Worm (Caenorhabditis elegans) whole organism, young adult: ENCODE results near the gene nhr-152.
A peak's percentile ranks its signal among the peaks of the same experiment; 100 is the strongest.

ENCODE experiments used
- B0261.1 ChIP-seq: sonication (generic microtip); optimal IDR thresholded peaks from 2 replicates; lab custom pipeline; 2016; ENCODE audit warnings: mild to moderate bottlenecking, missing genetic modification characterization, moderate library complexity, missing compliant biosample characterization
- F52B5.7 ChIP-seq: sonication (generic microtip); optimal IDR thresholded peaks from 2 replicates; lab custom pipeline; 2016; ENCODE audit warnings: mild to moderate bottlenecking, missing genetic modification characterization, missing compliant biosample characterization
- K11D2.4 ChIP-seq: fragments of 200-800 bp; sonication (Bioruptor generic); IDR thresholded peaks from 2 replicates; pipeline ENCODE4 v1.3.6; 2022; ENCODE audit warnings: missing genetic modification reagents, missing genetic modification characterization, missing compliant biosample characterization
- K12H6.12 ChIP-seq: fragments of 200-800 bp; sonication (Bioruptor generic); optimal IDR thresholded peaks from 2 replicates; lab custom pipeline; 2018; ENCODE audit warnings: mild to moderate bottlenecking, missing genetic modification characterization, missing compliant biosample characterization
- Y53F4B.3 ChIP-seq: fragments of 200-800 bp; sonication (Bioruptor generic); IDR thresholded peaks from 2 replicates; pipeline ENCODE4 v1.3.6; 2022; ENCODE audit warnings: missing genetic modification reagents, missing genetic modification characterization, missing compliant biosample characterization
- Y67H2A.10 ChIP-seq: fragments of 200-800 bp; sonication (Bioruptor generic); conservative IDR thresholded peaks from 2 replicates; pipeline ENCODE4 v1.3.6; 2022; ENCODE audit warnings: missing genetic modification reagents, missing genetic modification characterization, missing compliant biosample characterization
- Y79H2A.3 ChIP-seq: fragments of 200-800 bp; sonication (Bioruptor generic); conservative IDR thresholded peaks from 2 replicates; pipeline ENCODE4 v1.3.6; 2022; ENCODE audit warnings: missing genetic modification reagents, missing genetic modification characterization, missing compliant biosample characterization
- atf-7 ChIP-seq: sonication (generic microtip); optimal IDR thresholded peaks from 2 replicates; lab custom pipeline; 2017; ENCODE audit warnings: mild to moderate bottlenecking, missing genetic modification characterization, missing compliant biosample characterization
- athp-1 ChIP-seq: sonication (generic microtip); optimal IDR thresholded peaks from 2 replicates; lab custom pipeline; 2017; ENCODE audit warnings: mild to moderate bottlenecking, missing genetic modification characterization, missing compliant biosample characterization
- attf-3 ChIP-seq: fragments of 200-800 bp; sonication (Bioruptor generic); conservative IDR thresholded peaks from 2 replicates; pipeline ENCODE4 v1.3.6; 2022; ENCODE audit warnings: missing genetic modification reagents, missing genetic modification characterization, missing compliant biosample characterization
- attf-6 ChIP-seq: fragments of 200-800 bp; sonication (Bioruptor generic); IDR thresholded peaks from 2 replicates; pipeline ENCODE4 v1.3.6; 2022; ENCODE audit warnings: missing genetic modification reagents, missing genetic modification characterization, missing compliant biosample characterization
- ccch-3 ChIP-seq: fragments of 200-800 bp; sonication (Bioruptor generic); optimal IDR thresholded peaks from 2 replicates; lab custom pipeline; 2018; ENCODE audit warnings: mild to moderate bottlenecking, missing genetic modification characterization, missing compliant biosample characterization
- cebp-1 ChIP-seq, 2 experiments: fragments of 200-800 bp in 1 of 2; sonication (Bioruptor generic) in 1 of 2; sonication (generic microtip) in 1 of 2; IDR thresholded peaks in 1 of 2; optimal IDR thresholded peaks in 1 of 2; 2 replicates each; pipeline versions ENCODE4 v1.3.6 to Lab custom; 2017 to 2022; ENCODE audit warnings: missing compliant biosample characterization in 2 of 2, missing genetic modification characterization in 2 of 2, mild to moderate bottlenecking in 1 of 2, missing genetic modification reagents in 1 of 2, moderate library complexity in 1 of 2
- cebp-2 ChIP-seq: fragments of 200-800 bp; sonication (Bioruptor generic); IDR thresholded peaks from 2 replicates; pipeline ENCODE4 v1.3.6; 2022; ENCODE audit warnings: missing genetic modification characterization, missing compliant biosample characterization
- die-1 ChIP-seq: sonication (generic microtip); optimal IDR thresholded peaks from 2 replicates; lab custom pipeline; 2016; ENCODE audit warnings: missing genotype, mild to moderate bottlenecking, missing genetic modification characterization, missing compliant biosample characterization
- dox-1 ChIP-seq: fragments of 200-800 bp; sonication (Bioruptor generic); IDR thresholded peaks from 2 replicates; pipeline ENCODE4 v1.3.6; 2022; ENCODE audit warnings: missing genetic modification reagents, missing genetic modification characterization, missing compliant biosample characterization
- egl-44 ChIP-seq: fragments of 200-800 bp; sonication (Bioruptor generic); IDR thresholded peaks from 2 replicates; pipeline ENCODE4 v1.3.6; 2022; ENCODE audit warnings: missing genetic modification reagents, missing genetic modification characterization, missing compliant biosample characterization
- fkh-3 ChIP-seq: sonication (generic microtip); optimal IDR thresholded peaks from 2 replicates; lab custom pipeline; 2016; ENCODE audit warnings: mild to moderate bottlenecking, missing genetic modification characterization, missing compliant biosample characterization
- hlh-12 ChIP-seq: sonication (generic microtip); optimal IDR thresholded peaks from 2 replicates; lab custom pipeline; 2016; ENCODE audit warnings: missing genetic modification characterization, missing compliant biosample characterization
- hlh-26 ChIP-seq: fragments of 200-800 bp; sonication (Bioruptor generic); conservative IDR thresholded peaks from 2 replicates; pipeline ENCODE4 v1.3.6; 2022; ENCODE audit warnings: missing genetic modification reagents, missing genetic modification characterization, missing compliant biosample characterization
- lin-26 ChIP-seq: fragments of 200-800 bp; sonication (Bioruptor generic); IDR thresholded peaks from 2 replicates; pipeline ENCODE4 v1.3.6; 2022; ENCODE audit warnings: missing genetic modification reagents, missing genetic modification characterization, missing compliant biosample characterization
- lin-35 ChIP-seq, 3 experiments: fragments of 150-350 bp in 2 of 3; sonication (generic microtip) in 1 of 3; optimal IDR thresholded peaks; 2 replicates each; lab custom pipeline; 2014 to 2018; ENCODE audit warnings: missing biosample characterization in 3 of 3, missing genetic modification characterization in 3 of 3, missing genetic modification reagents in 3 of 3
- lin-40 ChIP-seq: sonication (generic microtip); optimal IDR thresholded peaks from 2 replicates; lab custom pipeline; 2016; ENCODE audit warnings: missing genetic modification characterization, mild to moderate bottlenecking, missing compliant biosample characterization, missing genotype, missing genetic modification reagents
- lir-1 ChIP-seq: fragments of 200-800 bp; sonication (Bioruptor generic); conservative IDR thresholded peaks from 2 replicates; pipeline ENCODE4 v1.3.6; 2022; ENCODE audit warnings: missing genetic modification reagents, missing genetic modification characterization, missing compliant biosample characterization
- lsl-1 ChIP-seq: fragments of 200-800 bp; sonication (Bioruptor generic); optimal IDR thresholded peaks from 2 replicates; lab custom pipeline; 2018; ENCODE audit warnings: mild to moderate bottlenecking, missing genetic modification characterization, moderate library complexity, missing compliant biosample characterization
- madf-10 ChIP-seq: sonication (generic microtip); optimal IDR thresholded peaks from 2 replicates; lab custom pipeline; 2016; ENCODE audit warnings: mild to moderate bottlenecking, missing genetic modification characterization, missing compliant biosample characterization
- madf-3 ChIP-seq: fragments of 200-800 bp; sonication (Bioruptor generic); IDR thresholded peaks from 2 replicates; pipeline ENCODE4 v1.3.6; 2022; ENCODE audit warnings: missing genetic modification reagents, missing genetic modification characterization, missing compliant biosample characterization
- mxl-1 ChIP-seq: sonication (generic microtip); optimal IDR thresholded peaks from 2 replicates; lab custom pipeline; 2016; ENCODE audit warnings: missing genetic modification characterization, missing compliant biosample characterization
- nfya-1 ChIP-seq: sonication (generic microtip); optimal IDR thresholded peaks from 2 replicates; lab custom pipeline; 2017; ENCODE audit warnings: antibody characterized with exemption, missing compliant biosample characterization, missing genetic modification characterization, borderline replicate concordance; ENCODE audit not compliant: insufficient read depth
- nhr-179 ChIP-seq: sonication (generic microtip); optimal IDR thresholded peaks from 2 replicates; lab custom pipeline; 2016; ENCODE audit warnings: mild to moderate bottlenecking, missing genetic modification characterization, missing compliant biosample characterization
- nhr-80 ChIP-seq: sonication (generic microtip); optimal IDR thresholded peaks from 2 replicates; lab custom pipeline; 2016; ENCODE audit warnings: missing genetic modification characterization, missing compliant biosample characterization
- pbrm-1 ChIP-seq: fragments of 200-800 bp; sonication (Bioruptor generic); IDR thresholded peaks from 2 replicates; pipeline ENCODE4 v1.3.6; 2022; ENCODE audit warnings: missing genetic modification reagents, missing genetic modification characterization, missing compliant biosample characterization
- snpc-1.1 ChIP-seq: sonication (generic microtip); optimal IDR thresholded peaks from 2 replicates; lab custom pipeline; 2017; ENCODE audit warnings: missing genetic modification characterization, mild to moderate bottlenecking, missing compliant biosample characterization, antibody characterized with exemption, moderate library complexity, missing genotype, missing genetic modification reagents; ENCODE audit not compliant: insufficient read depth
- snpc-1.3 ChIP-seq: sonication (generic microtip); optimal IDR thresholded peaks from 2 replicates; lab custom pipeline; 2017; ENCODE audit warnings: missing genetic modification characterization, mild to moderate bottlenecking, missing compliant biosample characterization, antibody characterized with exemption, moderate library complexity, missing genotype, missing genetic modification reagents; ENCODE audit not compliant: insufficient read depth
- snpc-4 ChIP-seq, 5 experiments: fragments of 150-350 bp in 1 of 5; sonication (generic microtip) in 4 of 5; optimal IDR thresholded peaks; 2 replicates each; lab custom pipeline; 2014 to 2018; ENCODE audit warnings: missing genetic modification characterization in 5 of 5, missing biosample characterization in 3 of 5, antibody characterized with exemption in 2 of 5, mild to moderate bottlenecking in 2 of 5, missing compliant biosample characterization in 2 of 5, missing genotype in 2 of 5, moderate library complexity in 2 of 5, missing genetic modification reagents in 1 of 5
- sptf-2 ChIP-seq: fragments of 200-800 bp; sonication (Bioruptor generic); optimal IDR thresholded peaks from 2 replicates; lab custom pipeline; 2018; ENCODE audit warnings: mild to moderate bottlenecking, missing genetic modification characterization, missing compliant biosample characterization
- tlf-1 ChIP-seq: fragments of 200-800 bp; sonication (Bioruptor generic); optimal IDR thresholded peaks from 2 replicates; lab custom pipeline; 2018; ENCODE audit warnings: mild to moderate bottlenecking, missing genetic modification characterization, missing compliant biosample characterization
- unc-130 ChIP-seq: sonication (generic microtip); optimal IDR thresholded peaks from 2 replicates; lab custom pipeline; 2016; ENCODE audit warnings: missing genetic modification reagents, missing genetic modification characterization, missing compliant biosample characterization
- unc-62 ChIP-seq: fragments of 150-350 bp; optimal IDR thresholded peaks from 2 replicates; lab custom pipeline; 2014; ENCODE audit warnings: missing biosample characterization, missing genetic modification reagents, missing genetic modification characterization
- ztf-26 ChIP-seq: sonication (generic microtip); optimal IDR thresholded peaks from 2 replicates; lab custom pipeline; 2017; ENCODE audit warnings: missing genetic modification characterization, missing compliant biosample characterization
- ztf-3 ChIP-seq: fragments of 200-800 bp; sonication (Bioruptor generic); optimal IDR thresholded peaks from 2 replicates; lab custom pipeline; 2018; ENCODE audit warnings: mild to moderate bottlenecking, missing genetic modification characterization, missing compliant biosample characterization
- ztf-6 ChIP-seq: fragments of 200-800 bp; sonication (Bioruptor generic); IDR thresholded peaks from 2 replicates; pipeline ENCODE4 v1.3.6; 2022; ENCODE audit warnings: missing genetic modification reagents, missing genetic modification characterization, missing compliant biosample characterization

Gene nhr-152

ce11 chrV:7726202-7726601 lies 40.1 kb downstream of the nhr-152 start:
- no peak for TF ChIP-seq K12H6.12
- TF ChIP-seq nfya-1 (tag; lab: Kevin White, UChicago): no peak

ce11 chrV:7726927-7727326 lies 40.8 kb downstream of the nhr-152 start:
- no peak for TF ChIP-seq hlh-26 (GFP tag; lab: Robert Waterston, UW)
- no peak for TF ChIP-seq lin-40
- no peak for TF ChIP-seq lsl-1 (GFP tag; lab: Kevin White, UChicago)
- no peak for TF ChIP-seq ztf-6 (GFP tag; lab: Robert Waterston, UW)
- TF ChIP-seq ztf-26 (tag; lab: Kevin White, UChicago): no peak
- TF ChIP-seq madf-3 (GFP tag; lab: Robert Waterston, UW): no peak

ce11 chrV:7728003-7728678 lies 42.0 kb downstream of the nhr-152 start:
- TF ChIP-seq B0261.1 (tag; lab: Kevin White, UChicago): no peak
- TF ChIP-seq hlh-26 (GFP tag; lab: Robert Waterston, UW): no peak
- TF ChIP-seq snpc-1.3: no peak
- no peak for TF ChIP-seq ccch-3 (GFP tag; lab: Kevin White, UChicago)
- TF ChIP-seq lir-1 (GFP tag; lab: Robert Waterston, UW): no peak
- TF ChIP-seq attf-3 (GFP tag; lab: Robert Waterston, UW): no peak
- TF ChIP-seq nhr-179 (tag; lab: Kevin White, UChicago): no peak
- TF ChIP-seq sptf-2 (GFP tag; lab: Kevin White, UChicago): no peak
- TF ChIP-seq unc-62 (GFP tag; lab: Kevin White, UChicago): no peak
- TF ChIP-seq tlf-1: no peak
- TF ChIP-seq lin-40: peak; percentile 83
- TF ChIP-seq Y53F4B.3: no peak
- TF ChIP-seq F52B5.7 (tag; lab: Kevin White, UChicago): no peak
- TF ChIP-seq lin-35 (GFP tag; optimal IDR thresholded peaks at IDR 0.05; lab: Kevin White, UChicago): peak in 1 of 3 experiments; percentile 77
- TF ChIP-seq fkh-3: no peak
- no peak for TF ChIP-seq attf-6 (GFP tag; lab: Robert Waterston, UW)
- TF ChIP-seq K11D2.4 (GFP tag; lab: Robert Waterston, UW): 0 out of 2 replicates have a peak, but pooled peaks have one; percentile 46
- no peak for TF ChIP-seq cebp-2 (GFP tag; lab: Robert Waterston, UW)
- TF ChIP-seq lin-26 (GFP tag; lab: Robert Waterston, UW): no peak
- peak; percentile 24 for TF ChIP-seq ztf-3
- TF ChIP-seq dox-1: peak; percentile 43; the same call in 1 of the 2 replicates
- peak; percentile 24 for TF ChIP-seq die-1 (tag; lab: Kevin White, UChicago)
- TF ChIP-seq hlh-12: no peak
- 0 out of 2 replicates have a peak, but pooled peaks have one; percentile 25 for TF ChIP-seq pbrm-1
- TF ChIP-seq cebp-1 (GFP tag; IDR thresholded peaks at IDR 0.05; lab: Robert Waterston, UW): no peak
- TF ChIP-seq cebp-1 (tag; optimal IDR thresholded peaks at IDR 0.05; lab: Kevin White, UChicago): peak; percentile 80
- no peak for TF ChIP-seq snpc-4 (GFP tag; optimal IDR thresholded peaks at IDR 0.05; lab: Kevin White, UChicago)
- peak in 2 of 4 experiments; percentile 22 to 54 for TF ChIP-seq snpc-4 (tag; optimal IDR thresholded peaks at IDR 0.05; lab: Kevin White, UChicago)
- no peak for TF ChIP-seq unc-130
- no peak for TF ChIP-seq mxl-1 (tag; lab: Kevin White, UChicago)
- peak; percentile 81 for TF ChIP-seq atf-7 (tag; lab: Kevin White, UChicago)
- no peak for TF ChIP-seq snpc-1.1 (tag; lab: Kevin White, UChicago)
- TF ChIP-seq Y67H2A.10 (GFP tag; lab: Robert Waterston, UW): no peak
- peak; percentile 34 for TF ChIP-seq madf-10 (tag; lab: Kevin White, UChicago)
- no peak for TF ChIP-seq egl-44
- peak; percentile 22 for TF ChIP-seq athp-1
- no peak for TF ChIP-seq Y79H2A.3
- peak; percentile 94 for TF ChIP-seq K12H6.12
- peak; percentile 63 for TF ChIP-seq nhr-80 (tag; lab: Kevin White, UChicago)
